Worm (Caenorhabditis elegans): ENCODE measurements around the gene Y111B2A.21.

Gene Y111B2A.21

ce11 chrIII:12746369-12746855 is at the start of gene Y111B2A.21:
Gene Y111B2A.21, plus strand, starts transcription at chrIII:12746419.
- no peak for TF ChIP-seq efl-1 (optimal IDR thresholded peaks at IDR 0.05)
- peak in 1 of 2 experiments; percentile 80 for TF ChIP-seq efl-1 (GFP tag; optimal IDR thresholded peaks at IDR 0.05 in 1 of 2)
- TF ChIP-seq ets-5 (GFP tag; IDR thresholded peaks at IDR 0.05) = no peak

ce11 chrIII:12697591-12697990 is 48.6 kb upstream of the Y111B2A.21 start:
- TF ChIP-seq mep-1 (tag; optimal IDR thresholded peaks at IDR 0.05) (no peak), lin-39 (tag; optimal IDR thresholded peaks at IDR 0.05) (no peak), mdl-1 (tag; optimal IDR thresholded peaks at IDR 0.05) (no peak), ceh-82 (tag; optimal IDR thresholded peaks at IDR 0.05) (no peak), dpl-1 (GFP tag; optimal IDR thresholded peaks at IDR 0.05) (no peak), nhr-47 (tag; optimal IDR thresholded peaks at IDR 0.05) (no peak), dsc-1 (tag; optimal IDR thresholded peaks at IDR 0.05) (no peak), nhr-28 (tag; optimal IDR thresholded peaks at IDR 0.05) (no peak), nhr-11 (tag; optimal IDR thresholded peaks at IDR 0.05) (no peak), pax-3 (tag; optimal IDR thresholded peaks at IDR 0.05) (no peak), aha-1 (tag; optimal IDR thresholded peaks at IDR 0.05) (no peak), ceh-88 (GFP tag; IDR thresholded peaks at IDR 0.05) (no peak), mef-2 (tag; optimal IDR thresholded peaks at IDR 0.05) (no peak), sup-37 (GFP tag; optimal IDR thresholded peaks at IDR 0.05) (no peak), nhr-19 (GFP tag; conservative IDR thresholded peaks at IDR 0.05) (no peak), xbp-1 (tag; optimal IDR thresholded peaks at IDR 0.05) (no peak), nhr-71 (tag; optimal IDR thresholded peaks at IDR 0.05) (no peak)

ce11 chrIII:12699194-12699593 is 47.0 kb upstream of the Y111B2A.21 start, which contains the start of gene sas-1:
Gene sas-1, plus strand, starts transcription at chrIII:12699494.
- TF ChIP-seq fkh-10 (GFP tag; optimal IDR thresholded peaks at IDR 0.05) = no peak
- no peak for TF ChIP-seq egl-27 (tag; optimal IDR thresholded peaks at IDR 0.05)
- no peak for TF ChIP-seq nhr-85 (tag)

ce11 chrIII:12702375-12702774 is 43.8 kb upstream of the Y111B2A.21 start:
- TF ChIP-seq unc-86 (tag; optimal IDR thresholded peaks at IDR 0.05) (no peak), C16A3.4 (tag; optimal IDR thresholded peaks at IDR 0.05) (no peak)

ce11 chrIII:12703237-12703636 is 43.0 kb upstream of the Y111B2A.21 start:
- no peak for TF ChIP-seq ceh-88 (GFP tag; IDR thresholded peaks at IDR 0.05)
- no peak for TF ChIP-seq F16B12.6 (tag; optimal IDR thresholded peaks at IDR 0.05)
- no peak for TF ChIP-seq mep-1 (tag; optimal IDR thresholded peaks at IDR 0.05)
- no peak for TF ChIP-seq mef-2 (tag; optimal IDR thresholded peaks at IDR 0.05)
- no peak for TF ChIP-seq aha-1 (tag; optimal IDR thresholded peaks at IDR 0.05)
- no peak for TF ChIP-seq unc-62 (GFP tag; optimal IDR thresholded peaks at IDR 0.05)
- TF ChIP-seq lin-14 (GFP tag; optimal IDR thresholded peaks at IDR 0.05) = no peak
- TF ChIP-seq isw-1 (GFP tag; IDR thresholded peaks at IDR 0.05) = no peak
- no peak for TF ChIP-seq fos-1 (tag; optimal IDR thresholded peaks at IDR 0.05)
- no peak for TF ChIP-seq xbp-1 (tag; optimal IDR thresholded peaks at IDR 0.05)
- no peak for TF ChIP-seq nhr-84 (tag; optimal IDR thresholded peaks at IDR 0.05)
- no peak for TF ChIP-seq C16A3.4 (tag; optimal IDR thresholded peaks at IDR 0.05)
- no peak for TF ChIP-seq dpl-1 (GFP tag; optimal IDR thresholded peaks at IDR 0.05)

ce11 chrIII:12711217-12711616 is 35.0 kb upstream of the Y111B2A.21 start, which contains the start of gene hut-1:
Gene hut-1, plus strand, starts transcription at chrIII:12711560.
- TF ChIP-seq fkh-4 (tag; optimal IDR thresholded peaks at IDR 0.05; ENCODE audit: borderline replicate concordance) (no peak), F16B12.6 (tag; optimal IDR thresholded peaks at IDR 0.05) (peak; percentile 96), lsy-2 (tag; optimal IDR thresholded peaks at IDR 0.05) (peak; percentile 64 to 80), aly-2 (tag; optimal IDR thresholded peaks at IDR 0.05) (peak; percentile 14), fkh-10 (GFP tag; optimal IDR thresholded peaks at IDR 0.05) (no peak), sup-37 (GFP tag; optimal IDR thresholded peaks at IDR 0.05) (no peak), egl-13 (tag; optimal IDR thresholded peaks at IDR 0.05) (no peak), efl-3 (GFP tag; optimal IDR thresholded peaks at IDR 0.05) (no peak), tbx-2 (tag; optimal IDR thresholded peaks at IDR 0.05) (peak; percentile 29), lin-39 (tag; optimal IDR thresholded peaks at IDR 0.05) (no peak), fkh-8 (tag; optimal IDR thresholded peaks at IDR 0.05) (no peak), mdl-1 (tag; optimal IDR thresholded peaks at IDR 0.05) (peak in 1 of 2 experiments; percentile 34), dpl-1 (GFP tag; optimal IDR thresholded peaks at IDR 0.05) (peak; percentile 79 to 89 (median 87)), pax-3 (tag; optimal IDR thresholded peaks at IDR 0.05) (no peak), nhr-85 (tag) (no peak), nhr-237 (tag; optimal IDR thresholded peaks at IDR 0.05) (no peak), ceh-8 (GFP tag; optimal IDR thresholded peaks at IDR 0.05) (no peak), rnt-1 (tag; optimal IDR thresholded peaks at IDR 0.05) (peak; percentile 54), pqm-1 (tag; optimal IDR thresholded peaks at IDR 0.05) (no peak), nhr-19 (GFP tag; conservative IDR thresholded peaks at IDR 0.05) (no peak), mep-1 (tag; optimal IDR thresholded peaks at IDR 0.05) (peak; percentile 29), egl-27 (tag; optimal IDR thresholded peaks at IDR 0.05) (no peak), nhr-47 (tag; optimal IDR thresholded peaks at IDR 0.05) (peak; percentile 46)
